Fruit fly (Drosophila melanogaster): ENCODE results near the gene Qsox3.

The Qsox3 gene

dm6 chr3R:21945754-21946153, 34.1 kb downstream of the Qsox3 start:
- peak; percentile 26; the same call in 1 of the 3 replicates for TF ChIP-seq HLH4C (GFP tag; IDR thresholded peaks at IDR 0.05; ENCODE audit: partially characterized antibody)
- no peak for TF ChIP-seq cg (GFP tag; optimal IDR thresholded peaks at IDR 0.05)

DNA sequence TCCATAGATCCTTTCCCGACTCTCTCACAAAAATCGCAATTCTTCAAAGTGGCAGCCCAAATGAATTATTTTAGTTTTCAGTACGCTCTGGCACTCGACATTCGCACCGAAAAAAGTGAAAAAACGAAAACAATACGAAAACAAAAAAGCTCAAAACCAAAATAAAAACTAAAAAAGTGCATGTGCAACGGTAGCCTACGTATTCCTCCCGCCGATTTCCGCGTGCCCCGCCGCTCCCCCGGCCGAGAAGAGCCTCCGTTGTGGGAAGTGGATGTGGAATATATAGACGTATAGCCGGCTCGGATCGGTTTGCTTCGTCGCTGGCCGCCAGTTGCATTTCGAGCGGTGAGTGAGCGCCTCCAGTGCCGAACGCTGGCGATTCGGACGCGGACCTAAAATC, 36.5 kb downstream of the Qsox3 start:
- TF ChIP-seq Dad (GFP tag; optimal IDR thresholded peaks at IDR 0.05) (no peak), ATbp (GFP tag; optimal IDR thresholded peaks at IDR 0.05) (no peak), nom (GFP tag; optimal IDR thresholded peaks at IDR 0.05) (peak; percentile 69), Drgx (GFP tag; IDR thresholded peaks at IDR 0.05) (0 out of 2 replicates have a peak, but pooled peaks have one; percentile 11)

DNA sequence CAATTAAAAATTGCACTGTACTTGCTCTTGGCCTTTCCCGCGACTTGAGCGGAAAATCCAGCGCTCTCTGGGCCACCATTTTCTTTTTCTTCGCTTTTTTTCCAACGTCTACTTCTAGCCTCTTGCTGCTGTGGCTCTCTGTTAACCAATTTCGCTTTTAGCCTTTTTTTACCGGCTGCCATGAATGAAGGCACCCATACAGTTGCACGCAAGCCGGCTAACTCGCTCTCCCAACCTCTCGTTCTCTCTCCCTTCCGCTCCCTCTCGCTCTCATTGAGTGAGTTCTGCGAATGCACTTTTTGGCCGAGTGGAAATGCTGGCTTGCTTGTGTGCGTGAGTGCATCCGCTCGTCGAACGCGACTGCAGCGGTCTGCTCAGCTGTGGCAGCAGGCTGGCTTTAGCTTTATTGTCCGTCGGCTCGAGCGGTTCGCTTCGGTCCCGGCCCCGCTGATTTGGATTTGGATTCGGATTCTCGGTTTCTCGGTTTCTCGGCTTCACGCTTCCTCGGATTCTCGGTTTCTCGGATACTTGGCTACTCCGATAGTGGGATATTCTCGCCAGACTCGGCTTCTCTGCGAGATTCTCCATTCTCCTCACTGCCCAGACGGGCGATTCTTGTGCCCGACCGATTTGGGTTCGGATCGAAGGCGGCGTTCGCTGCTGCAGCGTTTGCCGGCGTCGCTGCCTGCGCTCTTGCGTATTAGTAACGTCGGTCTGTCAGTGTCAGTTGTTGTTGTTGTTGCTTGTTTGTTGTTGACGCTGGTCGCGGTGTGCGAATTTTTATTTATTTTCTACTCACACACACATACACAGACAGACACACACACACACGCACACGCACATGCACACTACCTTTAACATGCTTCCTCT, 37.3 kb downstream of the Qsox3 start, which contains the start of gene Eip93F:
Gene Eip93F (plus strand): TSS at position 424 of the 870 bp plus-strand sequence.
- TF ChIP-seq tio (GFP tag; optimal IDR thresholded peaks at IDR 0.05) (no peak), CG6765 (GFP tag; optimal IDR thresholded peaks at IDR 0.05) (no peak), fd64A (GFP tag; optimal IDR thresholded peaks at IDR 0.05) (no peak), CG6854 (GFP tag; optimal IDR thresholded peaks at IDR 0.05) (no peak), CG11085 (GFP tag; IDR thresholded peaks at IDR 0.05) (no peak), kah (GFP tag; optimal IDR thresholded peaks at IDR 0.05) (no peak), nom (GFP tag; optimal IDR thresholded peaks at IDR 0.05) (peak; percentile 47), Drgx (GFP tag; IDR thresholded peaks at IDR 0.05) (peak; percentile 65), odd (GFP tag; optimal IDR thresholded peaks at IDR 0.05) (no peak), CG31224 (GFP tag; IDR thresholded peaks at IDR 0.05) (no peak), Mes4 (GFP tag; optimal IDR thresholded peaks at IDR 0.05) (no peak), Nf-YC (tag; optimal IDR thresholded peaks at IDR 0.05) (no peak), CG3838 (GFP tag; optimal IDR thresholded peaks at IDR 0.05) (no peak), oc (tag; optimal IDR thresholded peaks at IDR 0.05) (no peak), gsb-n (tag; optimal IDR thresholded peaks at IDR 0.05) (no peak), Adf1 (GFP tag; IDR thresholded peaks at IDR 0.05) (no peak), Ets65A (GFP tag) (no peak), Fer1 (GFP tag; optimal IDR thresholded peaks at IDR 0.05) (no peak), Trl (optimal IDR thresholded peaks at IDR 0.05) (peak in 1 of 2 experiments; percentile 56), Trl (GFP tag; optimal IDR thresholded peaks at IDR 0.05) (no peak), Deaf1 (tag; optimal IDR thresholded peaks at IDR 0.05) (no peak), amos (GFP tag; IDR thresholded peaks at IDR 0.05; ENCODE audit: partially characterized antibody) (no peak), ATbp (GFP tag; optimal IDR thresholded peaks at IDR 0.05) (no peak), Dip2 (GFP tag; IDR thresholded peaks at IDR 0.05) (no peak), Antp (GFP tag; optimal IDR thresholded peaks at IDR 0.05) (no peak), bsh (GFP tag; optimal IDR thresholded peaks at IDR 0.05) (peak in 1 of 2 experiments; percentile 80), tna (GFP tag; IDR thresholded peaks at IDR 0.05; ENCODE audit: partially characterized antibody) (no peak), z (GFP tag; IDR thresholded peaks at IDR 0.05) (peak; percentile 93), CG2199 (GFP tag; IDR thresholded peaks at IDR 0.05) (no peak), CG34422 (GFP tag; IDR thresholded peaks at IDR 0.05) (0 out of 3 replicates have a peak, but pooled peaks have one; percentile 25)

DNA sequence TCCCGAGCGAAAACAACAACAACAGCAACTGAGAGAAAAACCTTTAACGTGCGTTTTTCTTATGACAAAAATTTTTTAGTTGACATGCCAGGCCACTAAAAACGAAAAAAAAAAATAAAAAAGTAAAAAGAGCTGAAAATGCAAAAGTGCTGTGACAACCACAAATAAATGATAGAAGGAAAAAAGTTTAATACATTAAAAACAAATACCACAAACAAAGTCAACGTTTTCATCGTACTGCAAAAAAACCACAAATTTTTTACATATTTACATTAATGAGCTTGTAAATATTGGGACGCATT, 37.9 kb downstream of the Qsox3 start:
- TF ChIP-seq Sin3A (optimal IDR thresholded peaks at IDR 0.05) (no peak), fru (optimal IDR thresholded peaks at IDR 0.05) (no peak), maf-S (GFP tag; optimal IDR thresholded peaks at IDR 0.05) (no peak), aop (GFP tag; IDR thresholded peaks at IDR 0.05) (no peak), Dref (GFP tag; IDR thresholded peaks at IDR 0.05) (no peak), Doc2 (GFP tag; IDR thresholded peaks at IDR 0.05) (no peak), Atf-2 (GFP tag; optimal IDR thresholded peaks at IDR 0.05) (no peak), Ravus (GFP tag; IDR thresholded peaks at IDR 0.05) (no peak), CG43689 (GFP tag; IDR thresholded peaks at IDR 0.05) (no peak), Meics (GFP tag; optimal IDR thresholded peaks at IDR 0.05) (no peak), dysf (GFP tag; IDR thresholded peaks at IDR 0.05) (no peak), CG10959 (GFP tag; IDR thresholded peaks at IDR 0.05) (no peak), CG11456 (GFP tag; IDR thresholded peaks at IDR 0.05) (no peak), nmo (GFP tag; optimal IDR thresholded peaks at IDR 0.05) (no peak), z (GFP tag; IDR thresholded peaks at IDR 0.05) (no peak), CG11398 (GFP tag; optimal IDR thresholded peaks at IDR 0.05) (no peak), CG10654 (GFP tag; optimal IDR thresholded peaks at IDR 0.05) (no peak)
